Fruit fly (Drosophila melanogaster) whole organism: ENCODE results near the gene CG11449.

Experiments
- CG8478 ChIP-seq: fragments of >200 bp; optimal IDR thresholded peaks from 2 replicates; lab custom pipeline; 2018; ENCODE audit warnings: inconsistent platforms
- EcR ChIP-seq, 2 experiments: fragments of >200 bp; optimal IDR thresholded peaks; 2 replicates each; lab custom pipeline; 2017; ENCODE audit warnings: missing biosample characterization in 2 of 2, missing genetic modification characterization in 2 of 2, missing genetic modification reagents in 2 of 2

- TF ChIP-seq CG8478 (lab: Kevin White, UChicago) (no peak), EcR (GFP tag; optimal IDR thresholded peaks at IDR 0.05; lab: Kevin White, UChicago) (no peak)
Observed at dm6 chr3L:22470299-22470791, 16.2 kb downstream of the CG11449 start, which contains the start of gene CG11426.
